Worm (Caenorhabditis elegans) whole organism, late embryonic: ENCODE measurements around the gene ins-8.

ENCODE experiments used
- K09A11.1 ChIP-seq: sonication (generic microtip); optimal IDR thresholded peaks from 2 replicates; lab custom pipeline; 2017; ENCODE audit warnings: antibody characterized with exemption, mild to moderate bottlenecking, missing genetic modification characterization, missing compliant biosample characterization; ENCODE audit not compliant: insufficient read depth
- Y22D7AL.16 ChIP-seq: sonication (generic microtip); optimal IDR thresholded peaks from 2 replicates; lab custom pipeline; 2016; ENCODE audit warnings: missing genetic modification characterization, missing compliant biosample characterization
- ahr-1 ChIP-seq: sonication (generic microtip); optimal IDR thresholded peaks from 2 replicates; lab custom pipeline; 2016; ENCODE audit warnings: missing genetic modification characterization, missing compliant biosample characterization
- ceh-14 ChIP-seq: sonication (generic microtip); optimal IDR thresholded peaks from 2 replicates; lab custom pipeline; 2016; ENCODE audit warnings: missing genotype, missing genetic modification characterization, missing compliant biosample characterization
- ceh-18 ChIP-seq: sonication (generic microtip); optimal IDR thresholded peaks from 2 replicates; lab custom pipeline; 2016; ENCODE audit warnings: missing genetic modification characterization, missing compliant biosample characterization
- ceh-22 ChIP-seq: sonication (generic microtip); optimal IDR thresholded peaks from 2 replicates; lab custom pipeline; 2017; ENCODE audit warnings: missing biosample characterization, missing genetic modification characterization
- ceh-30 ChIP-seq: fragments of 150-350 bp; optimal IDR thresholded peaks from 2 replicates; lab custom pipeline; 2014; ENCODE audit warnings: missing biosample characterization, missing genetic modification characterization
- ceh-31 ChIP-seq: sonication (generic microtip); optimal IDR thresholded peaks from 2 replicates; lab custom pipeline; 2016; ENCODE audit warnings: missing genetic modification characterization, missing compliant biosample characterization
- ceh-45 ChIP-seq: fragments of 200-800 bp; sonication (Bioruptor generic); IDR thresholded peaks from 2 replicates; pipeline ENCODE4 v1.3.6; 2022; ENCODE audit warnings: missing genetic modification reagents, missing genetic modification characterization, missing compliant biosample characterization
- ceh-48 ChIP-seq: sonication (generic microtip); optimal IDR thresholded peaks from 2 replicates; lab custom pipeline; 2016; ENCODE audit warnings: missing genetic modification characterization, inconsistent platforms, missing compliant biosample characterization
- ceh-6 ChIP-seq: fragments of 200-800 bp; sonication (Bioruptor generic); optimal IDR thresholded peaks from 2 replicates; lab custom pipeline; 2018; ENCODE audit warnings: mild to moderate bottlenecking, missing genetic modification characterization, missing compliant biosample characterization
- elt-2 ChIP-seq: sonication (generic microtip); optimal IDR thresholded peaks from 2 replicates; lab custom pipeline; 2016; ENCODE audit warnings: missing genetic modification reagents, missing genetic modification characterization, missing compliant biosample characterization
- ets-4 ChIP-seq: sonication (generic microtip); optimal IDR thresholded peaks from 2 replicates; lab custom pipeline; 2016; ENCODE audit warnings: missing genetic modification characterization, missing compliant biosample characterization
- eyg-1 ChIP-seq: sonication (generic microtip); optimal IDR thresholded peaks from 2 replicates; lab custom pipeline; 2016; ENCODE audit warnings: missing genotype, missing genetic modification characterization, missing compliant biosample characterization
- fkh-10 ChIP-seq: fragments of 150-350 bp; optimal IDR thresholded peaks from 2 replicates; lab custom pipeline; 2014; ENCODE audit warnings: missing biosample characterization, missing genetic modification reagents, missing genetic modification characterization
- hlh-30 ChIP-seq: sonication (generic microtip); optimal IDR thresholded peaks from 2 replicates; lab custom pipeline; 2017; ENCODE audit warnings: antibody characterized with exemption, missing genetic modification characterization, missing compliant biosample characterization; ENCODE audit not compliant: insufficient read depth
- hlh-8 ChIP-seq: sonication (generic microtip); optimal IDR thresholded peaks from 2 replicates; lab custom pipeline; 2016; ENCODE audit warnings: missing genotype, missing genetic modification characterization, missing compliant biosample characterization
- lim-6 ChIP-seq: sonication (generic microtip); optimal IDR thresholded peaks from 2 replicates; lab custom pipeline; 2016; ENCODE audit warnings: missing genetic modification characterization, missing compliant biosample characterization
- lin-11 ChIP-seq: fragments of 200-800 bp; sonication (Bioruptor generic); optimal IDR thresholded peaks from 2 replicates; lab custom pipeline; 2018; ENCODE audit warnings: mild to moderate bottlenecking, missing genetic modification characterization, missing compliant biosample characterization
- mec-3 ChIP-seq: sonication (generic microtip); optimal IDR thresholded peaks from 2 replicates; lab custom pipeline; 2016; ENCODE audit warnings: borderline replicate concordance, missing genetic modification characterization, missing compliant biosample characterization
- nfya-1 ChIP-seq: sonication (generic microtip); optimal IDR thresholded peaks from 2 replicates; lab custom pipeline; 2017; ENCODE audit warnings: missing genetic modification characterization, mild to moderate bottlenecking, missing compliant biosample characterization, antibody characterized with exemption, moderate library complexity
- nhr-11 ChIP-seq: fragments of 150-350 bp; optimal IDR thresholded peaks from 2 replicates; lab custom pipeline; 2014; ENCODE audit warnings: missing biosample characterization, missing genetic modification characterization
- npax-4 ChIP-seq: sonication (generic microtip); optimal IDR thresholded peaks from 2 replicates; lab custom pipeline; 2016; ENCODE audit warnings: missing genetic modification characterization, missing compliant biosample characterization
- odd-2 ChIP-seq: sonication (generic microtip); optimal IDR thresholded peaks from 2 replicates; lab custom pipeline; 2017; ENCODE audit warnings: antibody characterized with exemption, mild to moderate bottlenecking, missing genetic modification characterization, missing compliant biosample characterization
- pag-3 ChIP-seq: sonication (generic microtip); optimal IDR thresholded peaks from 2 replicates; lab custom pipeline; 2016; ENCODE audit warnings: missing compliant biosample characterization, missing genetic modification characterization, borderline replicate concordance
- pat-9 ChIP-seq: fragments of 200-800 bp; sonication (Bioruptor generic); optimal IDR thresholded peaks from 2 replicates; lab custom pipeline; 2018; ENCODE audit warnings: mild to moderate bottlenecking, missing genetic modification characterization, moderate library complexity, missing compliant biosample characterization
- pha-4 ChIP-seq: fragments of 150-350 bp; optimal IDR thresholded peaks from 2 replicates; lab custom pipeline; 2018; ENCODE audit warnings: missing biosample characterization, missing genetic modification reagents, missing genetic modification characterization
- pqm-1 ChIP-seq: sonication (generic microtip); optimal IDR thresholded peaks from 2 replicates; lab custom pipeline; 2016; ENCODE audit warnings: missing genetic modification characterization, missing compliant biosample characterization
- pros-1 ChIP-seq: fragments of 150-350 bp; optimal IDR thresholded peaks from 2 replicates; lab custom pipeline; 2014; ENCODE audit warnings: missing biosample characterization, missing genetic modification reagents, missing genetic modification characterization
- rnt-1 ChIP-seq: sonication (generic microtip); optimal IDR thresholded peaks from 2 replicates; lab custom pipeline; 2016; ENCODE audit warnings: missing genetic modification characterization, missing compliant biosample characterization
- sox-2 ChIP-seq: fragments of 200-800 bp; sonication (Bioruptor generic); IDR thresholded peaks from 2 replicates; pipeline ENCODE4 v1.3.6; 2022; ENCODE audit warnings: missing genetic modification reagents, missing genetic modification characterization, missing compliant biosample characterization
- sox-4 ChIP-seq: sonication (generic microtip); optimal IDR thresholded peaks from 2 replicates; lab custom pipeline; 2017; ENCODE audit warnings: mild to moderate bottlenecking, missing genetic modification characterization, inconsistent platforms, missing compliant biosample characterization
- tbx-2 ChIP-seq: sonication (generic microtip); optimal IDR thresholded peaks from 2 replicates; lab custom pipeline; 2016; ENCODE audit warnings: missing genetic modification characterization, missing compliant biosample characterization
- tbx-7 ChIP-seq: sonication (generic microtip); optimal IDR thresholded peaks from 2 replicates; lab custom pipeline; 2016; ENCODE audit warnings: missing genotype, missing genetic modification characterization, missing compliant biosample characterization
- ttx-3 ChIP-seq: sonication (generic microtip); optimal IDR thresholded peaks from 2 replicates; lab custom pipeline; 2016; ENCODE audit warnings: missing genetic modification reagents, missing genetic modification characterization, missing compliant biosample characterization
- unc-42 ChIP-seq: sonication (generic microtip); optimal IDR thresholded peaks from 2 replicates; lab custom pipeline; 2016; ENCODE audit warnings: missing genotype, missing genetic modification characterization, missing compliant biosample characterization
- ztf-16 ChIP-seq: sonication (generic microtip); optimal IDR thresholded peaks from 2 replicates; lab custom pipeline; 2017; ENCODE audit warnings: missing genetic modification characterization, missing compliant biosample characterization

ins-8 gene

ce11 chrIV:9712782-9713181, 32.0 kb upstream of the ins-8 start, which contains the start of gene K01H12.4:
K01H12.4 (plus strand) TSS chrIV:9713082.
- TF ChIP-seq nfya-1 (tag; lab: Kevin White, UChicago) = no peak
- TF ChIP-seq ceh-22 = no peak
- no peak for TF ChIP-seq ceh-14 (tag; lab: Kevin White, UChicago)
- TF ChIP-seq tbx-2 (tag; lab: Kevin White, UChicago) = no peak
- no peak for TF ChIP-seq pros-1 (tag; lab: Kevin White, UChicago)
- no peak for TF ChIP-seq ceh-31
- TF ChIP-seq lim-6 (tag; lab: Kevin White, UChicago) = no peak

ce11 chrIV:9709887-9710286, 29.1 kb upstream of the ins-8 start, which contains the start of gene nhr-38:
nhr-38 (plus strand) TSS chrIV:9710187.
- no peak for TF ChIP-seq ceh-31
- no peak for TF ChIP-seq pat-9 (tag; lab: Kevin White, UChicago)
- TF ChIP-seq, all 69 proteins: peak for 0

- TF ChIP-seq pag-3 (tag; lab: Kevin White, UChicago) (no peak), sox-2 (GFP tag; lab: Robert Waterston, UW) (no peak)
These were observed 28.5 kb upstream of the ins-8 start, which contains the start of gene ant-1.3 for ce11 chrIV:9709205-9709604. ant-1.3 (minus strand) TSS chrIV:9709305.

ce11 chrIV:9706704-9707197, 26.0 kb upstream of the ins-8 start, which contains the start of the genes dcaf-1 and dph-3:
dcaf-1 (minus strand) TSS chrIV:9706723.
dph-3 (plus strand) TSS chrIV:9707147.
- TF ChIP-seq nfya-1 (tag; lab: Kevin White, UChicago) (peak; percentile 10), unc-42 (tag; lab: Kevin White, UChicago) (peak; percentile 11), K09A11.1 (tag; lab: Kevin White, UChicago) (no peak)

ce11 chrIV:9699062-9699461, 18.3 kb upstream of the ins-8 start:
- no peak for TF ChIP-seq ceh-30
- TF ChIP-seq ahr-1 (tag; lab: Kevin White, UChicago) = no peak
- no peak for TF ChIP-seq Y22D7AL.16 (tag; lab: Kevin White, UChicago)
- TF ChIP-seq tbx-2 (tag; lab: Kevin White, UChicago) = no peak
- TF ChIP-seq npax-4 (tag; lab: Kevin White, UChicago) = no peak
- no peak for TF ChIP-seq ceh-45 (GFP tag; lab: Robert Waterston, UW)
- no peak for TF ChIP-seq nfya-1 (tag; lab: Kevin White, UChicago)
- no peak for TF ChIP-seq pros-1 (tag; lab: Kevin White, UChicago)
- TF ChIP-seq fkh-10 (GFP tag; lab: Kevin White, UChicago) = no peak
- TF ChIP-seq mec-3 (tag; lab: Kevin White, UChicago) = no peak
- TF ChIP-seq lin-11 (tag; lab: Kevin White, UChicago) = no peak
- TF ChIP-seq ttx-3 = no peak
- no peak for TF ChIP-seq eyg-1 (tag; lab: Kevin White, UChicago)
- no peak for TF ChIP-seq rnt-1 (tag; lab: Kevin White, UChicago)
- no peak for TF ChIP-seq sox-4 (tag; lab: Kevin White, UChicago)
- TF ChIP-seq hlh-8 (tag; lab: Kevin White, UChicago) = no peak
- no peak for TF ChIP-seq ets-4
- TF ChIP-seq tbx-7 (tag; lab: Kevin White, UChicago) = no peak
- no peak for TF ChIP-seq elt-2 (tag; lab: Kevin White, UChicago)
- no peak for TF ChIP-seq pha-4 (tag; lab: Kevin White, UChicago)

ce11 chrIV:9697869-9698268, 17.1 kb upstream of the ins-8 start:
- TF ChIP-seq tbx-7 (tag; lab: Kevin White, UChicago) (no peak), pqm-1 (tag; lab: Kevin White, UChicago) (no peak), nhr-11 (tag; lab: Kevin White, UChicago) (no peak), tbx-2 (tag; lab: Kevin White, UChicago) (no peak), ttx-3 (no peak), ceh-6 (GFP tag; lab: Kevin White, UChicago) (no peak), ceh-22 (no peak), ztf-16 (tag; lab: Kevin White, UChicago) (no peak), odd-2 (tag; lab: Kevin White, UChicago) (no peak), sox-2 (GFP tag; lab: Robert Waterston, UW) (no peak), hlh-30 (tag; lab: Kevin White, UChicago) (no peak), rnt-1 (tag; lab: Kevin White, UChicago) (no peak), ceh-18 (no peak), ceh-48 (tag; lab: Kevin White, UChicago) (no peak)
